Worm (Caenorhabditis elegans): ENCODE results near the gene txdc-9.

The txdc-9 gene

ce11 chrIII:6452278-6452677 lies 20.3 kb downstream of the txdc-9 start, which contains the start of gene set-1:
Gene set-1, minus strand, starts transcription at chrIII:6452378.
- TF ChIP-seq nhr-84 (tag; optimal IDR thresholded peaks at IDR 0.05) (no peak), sup-37 (GFP tag; optimal IDR thresholded peaks at IDR 0.05) (no peak), nhr-76 (tag; optimal IDR thresholded peaks at IDR 0.05) (no peak), pax-3 (tag; optimal IDR thresholded peaks at IDR 0.05) (no peak), C16A3.4 (tag; optimal IDR thresholded peaks at IDR 0.05) (no peak), aly-2 (tag; optimal IDR thresholded peaks at IDR 0.05) (no peak), pqm-1 (tag; optimal IDR thresholded peaks at IDR 0.05) (no peak), nhr-71 (tag; optimal IDR thresholded peaks at IDR 0.05) (no peak), sptf-1 (tag; optimal IDR thresholded peaks at IDR 0.05) (no peak), sox-4 (tag; optimal IDR thresholded peaks at IDR 0.05) (no peak), fkh-8 (tag; optimal IDR thresholded peaks at IDR 0.05) (no peak), lin-39 (tag; optimal IDR thresholded peaks at IDR 0.05) (no peak), nhr-47 (tag; optimal IDR thresholded peaks at IDR 0.05) (no peak), rnt-1 (tag; optimal IDR thresholded peaks at IDR 0.05) (no peak)

- no peak for TF ChIP-seq aha-1 (tag; optimal IDR thresholded peaks at IDR 0.05)
- peak; percentile 60 for TF ChIP-seq blmp-1 (tag; optimal IDR thresholded peaks at IDR 0.05)
- peak; percentile 19 for TF ChIP-seq nhr-71 (tag; optimal IDR thresholded peaks at IDR 0.05)
- peak in 1 of 2 experiments; percentile 31 for TF ChIP-seq lsy-2 (tag; optimal IDR thresholded peaks at IDR 0.05)
- TF ChIP-seq hlh-17 (GFP tag; optimal IDR thresholded peaks at IDR 0.05; ENCODE audit: borderline replicate concordance): no peak
- peak; percentile 20 to 76 (median 64) for TF ChIP-seq dpl-1 (GFP tag; optimal IDR thresholded peaks at IDR 0.05)
- TF ChIP-seq lin-14 (GFP tag; optimal IDR thresholded peaks at IDR 0.05): peak; percentile 16
- TF ChIP-seq nhr-76 (tag; optimal IDR thresholded peaks at IDR 0.05): no peak
- peak; percentile 29 to 54 for TF ChIP-seq lin-35 (GFP tag; optimal IDR thresholded peaks at IDR 0.05)
- TF ChIP-seq efl-1 (optimal IDR thresholded peaks at IDR 0.05): peak; percentile 38 to 75
- TF ChIP-seq efl-1 (GFP tag; optimal IDR thresholded peaks at IDR 0.05 in 1 of 2): peak; percentile 53 to 94
Measured at ce11 chrIII:6452683-6453082, 20.7 kb downstream of the txdc-9 start.

DNA sequence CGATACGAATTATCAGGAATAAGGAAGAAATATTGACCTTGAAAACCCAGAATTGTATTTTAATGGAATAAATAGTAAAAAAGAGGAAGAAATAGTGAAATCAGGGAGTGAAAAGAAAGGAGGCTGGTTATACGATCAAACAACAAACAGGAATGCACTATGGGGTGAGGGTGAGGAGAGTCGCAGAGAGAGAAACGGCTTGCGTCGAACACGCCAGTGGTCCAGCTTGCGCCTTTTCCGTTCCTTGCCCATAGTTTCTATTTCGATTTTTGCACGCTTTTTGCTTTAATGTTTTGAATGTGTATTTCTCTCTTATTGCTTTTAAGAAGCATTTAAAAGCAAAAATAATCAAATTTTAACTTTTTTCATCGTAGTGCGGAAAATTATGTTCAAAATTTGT lies 21.7 kb downstream of the txdc-9 start:
- TF ChIP-seq tbx-2 (tag; optimal IDR thresholded peaks at IDR 0.05) (peak; percentile 64), ama-1 (optimal IDR thresholded peaks at IDR 0.05) (no peak), elt-2 (tag; optimal IDR thresholded peaks at IDR 0.05) (no peak), nhr-12 (tag; optimal IDR thresholded peaks at IDR 0.05) (no peak), ceh-90 (tag; optimal IDR thresholded peaks at IDR 0.05) (no peak), C34B4.2 (tag; optimal IDR thresholded peaks at IDR 0.05) (no peak), mef-2 (tag; optimal IDR thresholded peaks at IDR 0.05) (peak; percentile 7), lin-39 (tag; optimal IDR thresholded peaks at IDR 0.05) (no peak), lin-14 (GFP tag; optimal IDR thresholded peaks at IDR 0.05) (peak; percentile 92), dsc-1 (tag; optimal IDR thresholded peaks at IDR 0.05) (peak; percentile 29), Y116A8C.19 (tag; optimal IDR thresholded peaks at IDR 0.05; ENCODE audit: borderline replicate concordance) (no peak), ceh-8 (GFP tag; optimal IDR thresholded peaks at IDR 0.05) (no peak), skn-1 (tag; optimal IDR thresholded peaks at IDR 0.05) (peak; percentile 82), efl-3 (GFP tag; optimal IDR thresholded peaks at IDR 0.05) (no peak), ces-1 (GFP tag; optimal IDR thresholded peaks at IDR 0.05) (no peak), nhr-90 (tag; optimal IDR thresholded peaks at IDR 0.05; ENCODE audit: poor library complexity) (peak; percentile 30), jun-1 (tag; optimal IDR thresholded peaks at IDR 0.05) (peak; percentile 56), zip-4 (GFP tag; optimal IDR thresholded peaks at IDR 0.05) (no peak), nhr-237 (tag; optimal IDR thresholded peaks at IDR 0.05) (no peak), nhr-84 (tag; optimal IDR thresholded peaks at IDR 0.05) (no peak), vab-15 (tag; optimal IDR thresholded peaks at IDR 0.05) (no peak), unc-30 (tag; optimal IDR thresholded peaks at IDR 0.05) (no peak), nhr-28 (tag; optimal IDR thresholded peaks at IDR 0.05) (no peak), zag-1 (tag; optimal IDR thresholded peaks at IDR 0.05) (peak; percentile 11), fkh-4 (tag; optimal IDR thresholded peaks at IDR 0.05; ENCODE audit: borderline replicate concordance) (no peak), nhr-11 (tag; optimal IDR thresholded peaks at IDR 0.05) (no peak), mep-1 (tag; optimal IDR thresholded peaks at IDR 0.05) (peak; percentile 49), nhr-85 (tag) (peak; percentile 83), pqm-1 (tag; optimal IDR thresholded peaks at IDR 0.05) (no peak), sptf-1 (tag; optimal IDR thresholded peaks at IDR 0.05) (no peak), egl-13 (tag; optimal IDR thresholded peaks at IDR 0.05) (no peak), grh-1 (GFP tag; IDR thresholded peaks at IDR 0.05) (no peak), alr-1 (tag; optimal IDR thresholded peaks at IDR 0.05; ENCODE audit: borderline replicate concordance) (no peak)
